Worm (Caenorhabditis elegans) whole organism, L4 larva: ENCODE data around the gene acr-3.

Experiments used
- F10B5.3 ChIP-seq: sonication (generic microtip); optimal IDR thresholded peaks from 2 replicates; lab custom pipeline; 2016; ENCODE audit warnings: mild to moderate bottlenecking, missing genetic modification characterization, missing compliant biosample characterization
- F26F4.8 ChIP-seq: fragments of 200-800 bp; sonication (Bioruptor generic); conservative IDR thresholded peaks from 2 replicates; pipeline ENCODE4 v1.3.6; 2022; ENCODE audit warnings: missing genetic modification characterization, missing compliant biosample characterization
- F44E2.7 ChIP-seq: fragments of 200-800 bp; sonication (Bioruptor generic); IDR thresholded peaks from 2 replicates; pipeline ENCODE4 v2.1.2; 2022; ENCODE audit warnings: missing genetic modification characterization, missing compliant biosample characterization
- R02D3.7 ChIP-seq: fragments of 150-350 bp; sonication (generic microtip); optimal IDR thresholded peaks from 3 replicates; lab custom pipeline; 2014; ENCODE audit warnings: missing biosample characterization, missing genetic modification characterization
- T20F7.1 ChIP-seq: fragments of 200-800 bp; sonication (Bioruptor generic); optimal IDR thresholded peaks from 2 replicates; lab custom pipeline; 2018; ENCODE audit warnings: mild to moderate bottlenecking, missing genetic modification characterization, missing compliant biosample characterization
- T26A8.4 ChIP-seq: fragments of 200-800 bp; sonication (Bioruptor generic); IDR thresholded peaks from 2 replicates; pipeline ENCODE4 v1.3.6; 2022; ENCODE audit warnings: missing genetic modification characterization, missing compliant biosample characterization
- Y105C5A.15 ChIP-seq: fragments of 200-800 bp; sonication (Bioruptor generic); IDR thresholded peaks from 2 replicates; pipeline ENCODE4 v1.3.6; 2022; ENCODE audit warnings: missing genetic modification characterization, missing compliant biosample characterization
- aha-1 ChIP-seq: fragments of 150-350 bp; peaks from one replicate; lab custom pipeline; 2014; ENCODE audit warnings: missing biosample characterization, missing genetic modification characterization
- aly-2 ChIP-seq: sonication (generic microtip); optimal IDR thresholded peaks from 2 replicates; lab custom pipeline; 2018; ENCODE audit warnings: missing biosample characterization, missing genetic modification characterization
- ama-1 ChIP-seq: fragments of 150-350 bp; optimal IDR thresholded peaks from 2 replicates; lab custom pipeline; 2014; ENCODE audit warnings: inconsistent platforms, mixed read lengths
- attf-4 ChIP-seq: sonication (generic microtip); optimal IDR thresholded peaks from 3 replicates; lab custom pipeline; 2017; ENCODE audit warnings: missing biosample characterization, missing genetic modification characterization
- ceh-20 ChIP-seq: fragments of 200-800 bp; sonication (Bioruptor generic); IDR thresholded peaks from 2 replicates; pipeline ENCODE4 v1.3.6; 2022; ENCODE audit warnings: missing genetic modification reagents, missing genetic modification characterization, missing compliant biosample characterization
- ceh-28 ChIP-seq: fragments of 150-350 bp; optimal IDR thresholded peaks from 2 replicates; lab custom pipeline; 2014; ENCODE audit warnings: missing biosample characterization, missing genetic modification reagents, missing genetic modification characterization
- ceh-32 ChIP-seq: sonication (generic microtip); optimal IDR thresholded peaks from 2 replicates; lab custom pipeline; 2016; ENCODE audit warnings: mild to moderate bottlenecking, missing genetic modification characterization, missing compliant biosample characterization; ENCODE audit not compliant: poor library complexity
- ceh-82 ChIP-seq: sonication (generic microtip); optimal IDR thresholded peaks from 2 replicates; lab custom pipeline; 2017; ENCODE audit warnings: missing biosample characterization, missing genetic modification characterization
- cey-2 ChIP-seq: sonication (generic microtip); optimal IDR thresholded peaks from 3 replicates; lab custom pipeline; 2017; ENCODE audit warnings: missing genetic modification characterization, mild to moderate bottlenecking, missing compliant biosample characterization, antibody characterized with exemption, borderline replicate concordance; ENCODE audit not compliant: insufficient read depth
- daf-8 ChIP-seq: fragments of 200-800 bp; sonication (Bioruptor generic); IDR thresholded peaks from 2 replicates; pipeline ENCODE4 v1.3.6; 2022; ENCODE audit warnings: missing genetic modification characterization, missing compliant biosample characterization
- dmd-6 ChIP-seq: fragments of 200-800 bp; sonication (Bioruptor generic); IDR thresholded peaks from 2 replicates; pipeline ENCODE4 v1.3.6; 2022; ENCODE audit warnings: missing genetic modification reagents, missing genetic modification characterization, missing compliant biosample characterization
- dpl-1 ChIP-seq: fragments of 150-350 bp; optimal IDR thresholded peaks from 2 replicates; lab custom pipeline; 2014; ENCODE audit warnings: missing biosample characterization, missing genetic modification reagents, missing genetic modification characterization
- duxl-1 ChIP-seq: sonication (generic microtip); optimal IDR thresholded peaks from 2 replicates; lab custom pipeline; 2016; ENCODE audit warnings: mild to moderate bottlenecking, missing genetic modification characterization, moderate library complexity, missing compliant biosample characterization; ENCODE audit not compliant: poor library complexity
- egl-43 ChIP-seq: fragments of 200-800 bp; sonication (Bioruptor generic); IDR thresholded peaks from 2 replicates; pipeline ENCODE4 v1.3.6; 2022; ENCODE audit warnings: missing genetic modification reagents, missing genetic modification characterization, missing compliant biosample characterization
- gei-8 ChIP-seq: fragments of 200-800 bp; sonication (Bioruptor generic); optimal IDR thresholded peaks from 2 replicates; lab custom pipeline; 2018; ENCODE audit warnings: mild to moderate bottlenecking, missing genetic modification characterization, missing compliant biosample characterization
- hif-1 ChIP-seq, 2 experiments: sonication (generic microtip); optimal IDR thresholded peaks; 2 replicates each; lab custom pipeline; 2016 to 2017; ENCODE audit warnings: missing compliant biosample characterization in 2 of 2, missing genetic modification characterization in 2 of 2, missing genetic modification reagents in 2 of 2, missing genotype in 2 of 2, mild to moderate bottlenecking in 1 of 2
- hlh-11 ChIP-seq: fragments of 200-800 bp; sonication (Bioruptor generic); optimal IDR thresholded peaks from 2 replicates; lab custom pipeline; 2018; ENCODE audit warnings: mild to moderate bottlenecking, missing genetic modification characterization, missing compliant biosample characterization
- hmg-1.1 ChIP-seq: fragments of 200-800 bp; sonication (Bioruptor generic); IDR thresholded peaks from 2 replicates; pipeline ENCODE4 v1.3.6; 2022; ENCODE audit warnings: missing genetic modification reagents, missing genetic modification characterization, missing compliant biosample characterization
- lin-13 ChIP-seq: fragments of 150-350 bp; optimal IDR thresholded peaks from 2 replicates; lab custom pipeline; 2014; ENCODE audit warnings: missing biosample characterization, missing genetic modification reagents, missing genetic modification characterization
- lin-15B ChIP-seq: fragments of 150-350 bp; sonication (generic microtip); optimal IDR thresholded peaks from 3 replicates; lab custom pipeline; 2014; ENCODE audit warnings: missing biosample characterization, missing genetic modification characterization
- lin-38 ChIP-seq: fragments of 200-800 bp; sonication (Bioruptor generic); IDR thresholded peaks from 2 replicates; pipeline ENCODE4 v1.3.6; 2022; ENCODE audit warnings: missing genetic modification reagents, missing genetic modification characterization, missing compliant biosample characterization
- madf-9 ChIP-seq: fragments of 200-800 bp; sonication (Bioruptor generic); conservative IDR thresholded peaks from 2 replicates; pipeline ENCODE4 v1.3.6; 2022; ENCODE audit warnings: missing genetic modification reagents, missing genetic modification characterization, missing compliant biosample characterization
- mdl-1 ChIP-seq, 2 experiments: fragments of 150-350 bp in 1 of 2; sonication (generic microtip) in 1 of 2; optimal IDR thresholded peaks; 2 replicates each; lab custom pipeline; 2014 to 2017; ENCODE audit warnings: missing biosample characterization in 2 of 2, missing genetic modification characterization in 2 of 2
- mxl-3 ChIP-seq: fragments of 200-800 bp; sonication (Bioruptor generic); optimal IDR thresholded peaks from 2 replicates; lab custom pipeline; 2018; ENCODE audit warnings: mild to moderate bottlenecking, missing genetic modification characterization, missing compliant biosample characterization
- nhr-102 ChIP-seq: sonication (generic microtip); optimal IDR thresholded peaks from 2 replicates; lab custom pipeline; 2016; ENCODE audit warnings: mild to moderate bottlenecking, missing genetic modification characterization, moderate library complexity, missing compliant biosample characterization
- nhr-111 ChIP-seq: fragments of 200-800 bp; sonication (Bioruptor generic); optimal IDR thresholded peaks from 2 replicates; lab custom pipeline; 2018; ENCODE audit warnings: mild to moderate bottlenecking, missing genetic modification characterization, missing compliant biosample characterization
- nhr-237 ChIP-seq: sonication (generic microtip); optimal IDR thresholded peaks from 2 replicates; lab custom pipeline; 2017; ENCODE audit warnings: missing biosample characterization, missing genetic modification characterization
- nhr-25 ChIP-seq: sonication (generic microtip); optimal IDR thresholded peaks from 2 replicates; lab custom pipeline; 2017; ENCODE audit warnings: missing genetic modification characterization, mild to moderate bottlenecking, missing compliant biosample characterization, antibody characterized with exemption, moderate library complexity, borderline replicate concordance; ENCODE audit not compliant: insufficient read depth
- nhr-28 ChIP-seq: fragments of 150-350 bp; optimal IDR thresholded peaks from 2 replicates; lab custom pipeline; 2014; ENCODE audit warnings: missing biosample characterization, missing genetic modification characterization
- nhr-41 ChIP-seq: fragments of 200-800 bp; sonication (Bioruptor generic); IDR thresholded peaks from 2 replicates; pipeline ENCODE4 v1.3.6; 2022; ENCODE audit warnings: missing genetic modification reagents, missing genetic modification characterization, missing compliant biosample characterization
- nhr-48 ChIP-seq: sonication (generic microtip); optimal IDR thresholded peaks from 2 replicates; lab custom pipeline; 2016; ENCODE audit warnings: mild to moderate bottlenecking, missing genetic modification characterization, missing compliant biosample characterization
- nhr-77 ChIP-seq: fragments of 150-350 bp; optimal IDR thresholded peaks from 2 replicates; lab custom pipeline; 2014; ENCODE audit warnings: missing biosample characterization, missing genetic modification characterization
- rbr-2 ChIP-seq: sonication (generic microtip); optimal IDR thresholded peaks from 2 replicates; lab custom pipeline; 2016; ENCODE audit warnings: missing genotype, missing genetic modification characterization, missing compliant biosample characterization
- sdz-12 ChIP-seq: fragments of 200-800 bp; sonication (Bioruptor generic); optimal IDR thresholded peaks from 2 replicates; lab custom pipeline; 2018; ENCODE audit warnings: mild to moderate bottlenecking, missing genetic modification characterization, missing compliant biosample characterization
- skn-1 ChIP-seq: fragments of 150-350 bp; optimal IDR thresholded peaks from 2 replicates; lab custom pipeline; 2014; ENCODE audit warnings: missing biosample characterization, missing genetic modification characterization
- spr-1 ChIP-seq: sonication (generic microtip); optimal IDR thresholded peaks from 2 replicates; lab custom pipeline; 2016; ENCODE audit warnings: mild to moderate bottlenecking, missing genetic modification characterization, missing compliant biosample characterization
- spr-3 ChIP-seq: fragments of 200-800 bp; sonication (Bioruptor generic); optimal IDR thresholded peaks from 2 replicates; lab custom pipeline; 2018; ENCODE audit warnings: mild to moderate bottlenecking, missing genetic modification characterization, missing compliant biosample characterization
- tag-97 ChIP-seq: fragments of 200-800 bp; sonication (Bioruptor generic); IDR thresholded peaks from 2 replicates; pipeline ENCODE4 v1.3.6; 2022; ENCODE audit warnings: missing genetic modification characterization, missing compliant biosample characterization
- unc-62 ChIP-seq, 3 experiments: fragments of 150-350 bp in 1 of 3; sonication (generic microtip); optimal IDR thresholded peaks in 2 of 3; peaks in 1 of 3; 1 replicate in 1 of 3; 2 replicates in 2 of 3; lab custom pipeline; 2014 to 2017; ENCODE audit warnings: missing biosample characterization in 3 of 3, missing genetic modification characterization in 3 of 3, missing genetic modification reagents in 3 of 3, missing genotype in 1 of 3
- vab-7 ChIP-seq: fragments of 200-800 bp; sonication (Bioruptor generic); IDR thresholded peaks from 2 replicates; pipeline ENCODE4 v1.3.6; 2022; ENCODE audit warnings: missing genetic modification reagents, missing genetic modification characterization, missing compliant biosample characterization
- zfp-2 ChIP-seq: sonication (generic microtip); optimal IDR thresholded peaks from 2 replicates; lab custom pipeline; 2016; ENCODE audit warnings: mild to moderate bottlenecking, missing genetic modification characterization, missing compliant biosample characterization
- zfp-3 ChIP-seq: fragments of 200-800 bp; sonication (Bioruptor generic); conservative IDR thresholded peaks from 2 replicates; pipeline ENCODE4 v1.3.6; 2022; ENCODE audit warnings: missing genetic modification reagents, missing genetic modification characterization, missing compliant biosample characterization
- zip-2 ChIP-seq: fragments of 150-350 bp; optimal IDR thresholded peaks from 2 replicates; lab custom pipeline; 2014; ENCODE audit warnings: missing biosample characterization, missing genetic modification characterization
- ztf-11 ChIP-seq: fragments of 150-350 bp; optimal IDR thresholded peaks from 2 replicates; lab custom pipeline; 2014; ENCODE audit warnings: missing biosample characterization, missing genetic modification characterization
- ztf-7 ChIP-seq: fragments of 150-350 bp; optimal IDR thresholded peaks from 2 replicates; lab custom pipeline; 2014; ENCODE audit warnings: missing biosample characterization, missing genetic modification characterization

Gene acr-3

ce11 chrX:6742891-6743290, 33.6 kb downstream of the acr-3 start (continued):
- TF ChIP-seq dpl-1 (GFP tag; lab: Kevin White, UChicago) (peak; percentile 23), madf-9 (GFP tag; lab: Robert Waterston, UW) (no peak), hif-1 (tag; optimal IDR thresholded peaks at IDR 0.05; lab: Kevin White, UChicago) (no peak), T20F7.1 (no peak), daf-8 (GFP tag; lab: Robert Waterston, UW) (no peak), mdl-1 (tag; optimal IDR thresholded peaks at IDR 0.05; lab: Kevin White, UChicago) (peak in 1 of 2 experiments; percentile 100), spr-1 (tag; lab: Kevin White, UChicago) (no peak), ceh-28 (no peak), duxl-1 (peak; percentile 24), hlh-11 (peak; percentile 82), T26A8.4 (no peak; the same call in 1 of the 2 replicates), F10B5.3 (tag; lab: Kevin White, UChicago) (no peak), lin-38 (GFP tag; lab: Robert Waterston, UW) (no peak), nhr-28 (tag; lab: Kevin White, UChicago) (peak; percentile 80), egl-43 (GFP tag; lab: Robert Waterston, UW) (no peak), sdz-12 (GFP tag; lab: Kevin White, UChicago) (no peak), nhr-102 (tag; lab: Kevin White, UChicago) (no peak), zfp-3 (no peak), ceh-32 (tag; lab: Kevin White, UChicago) (no peak), unc-62 (GFP tag; optimal IDR thresholded peaks at IDR 0.05 in 1 of 2; lab: Kevin White, UChicago) (peak in 1 of 2 experiments; percentile 98), unc-62 (tag; optimal IDR thresholded peaks at IDR 0.05; lab: Kevin White, UChicago) (no peak), lin-15B (tag; lab: Kevin White, UChicago) (no peak), nhr-77 (tag; lab: Kevin White, UChicago) (peak; percentile 39), cey-2 (tag; lab: Kevin White, UChicago) (no peak), nhr-41 (GFP tag; lab: Robert Waterston, UW) (no peak), ceh-82 (no peak), aha-1 (peak; percentile 17), F44E2.7 (GFP tag; lab: Robert Waterston, UW) (no peak), ama-1 (lab: Kevin White, UChicago) (no peak), nhr-25 (no peak), rbr-2 (no peak), gei-8 (GFP tag; lab: Kevin White, UChicago) (no peak), skn-1 (tag; lab: Kevin White, UChicago) (no peak), nhr-237 (tag; lab: Kevin White, UChicago) (no peak), dmd-6 (GFP tag; lab: Robert Waterston, UW) (peak; percentile 91), Y105C5A.15 (GFP tag; lab: Robert Waterston, UW) (no peak), nhr-111 (no peak), zfp-2 (no peak), mxl-3 (GFP tag; lab: Kevin White, UChicago) (peak; percentile 80), lin-13 (no peak), ztf-7 (tag; lab: Kevin White, UChicago) (no peak), aly-2 (tag; lab: Kevin White, UChicago) (no peak), ceh-20 (GFP tag; lab: Robert Waterston, UW) (no peak), zip-2 (tag; lab: Kevin White, UChicago) (no peak), spr-3 (no peak), F26F4.8 (no peak), tag-97 (GFP tag; lab: Robert Waterston, UW) (no peak), attf-4 (tag; lab: Kevin White, UChicago) (no peak), nhr-48 (tag; lab: Kevin White, UChicago) (peak; percentile 31), hmg-1.1 (no peak; the same call in 1 of the 2 replicates), R02D3.7 (no peak), vab-7 (GFP tag; lab: Robert Waterston, UW) (no peak), ztf-11 (tag; lab: Kevin White, UChicago) (no peak)
